Worm (Caenorhabditis elegans) whole organism, late embryonic: ENCODE results near the gene grl-14.

Experiments used
- C08G9.2 ChIP-seq: sonication (generic microtip); optimal IDR thresholded peaks from 2 replicates; lab custom pipeline; 2016; ENCODE audit warnings: mild to moderate bottlenecking, missing genetic modification characterization, moderate library complexity, missing compliant biosample characterization
- C38D4.7 ChIP-seq: fragments of 200-800 bp; sonication (Bioruptor generic); optimal IDR thresholded peaks from 2 replicates; lab custom pipeline; 2018; ENCODE audit warnings: mild to moderate bottlenecking, missing genetic modification characterization, moderate library complexity, missing compliant biosample characterization
- F13H6.1 ChIP-seq: sonication (generic microtip); optimal IDR thresholded peaks from 2 replicates; lab custom pipeline; 2016; ENCODE audit warnings: missing genetic modification characterization, missing compliant biosample characterization
- K02D7.2 ChIP-seq: sonication (generic microtip); optimal IDR thresholded peaks from 2 replicates; lab custom pipeline; 2017; ENCODE audit warnings: mild to moderate bottlenecking, missing genetic modification characterization, missing compliant biosample characterization
- K09A11.1 ChIP-seq: sonication (generic microtip); optimal IDR thresholded peaks from 2 replicates; lab custom pipeline; 2017; ENCODE audit warnings: antibody characterized with exemption, mild to moderate bottlenecking, missing genetic modification characterization, missing compliant biosample characterization; ENCODE audit not compliant: insufficient read depth
- T23F11.4 ChIP-seq: fragments of 200-800 bp; sonication (Bioruptor generic); optimal IDR thresholded peaks from 2 replicates; lab custom pipeline; 2018; ENCODE audit warnings: mild to moderate bottlenecking, missing genetic modification characterization, missing compliant biosample characterization
- Y22D7AL.16 ChIP-seq: sonication (generic microtip); optimal IDR thresholded peaks from 2 replicates; lab custom pipeline; 2016; ENCODE audit warnings: missing genetic modification characterization, missing compliant biosample characterization
- ahr-1 ChIP-seq: sonication (generic microtip); optimal IDR thresholded peaks from 2 replicates; lab custom pipeline; 2016; ENCODE audit warnings: missing genetic modification characterization, missing compliant biosample characterization
- ceh-18 ChIP-seq: sonication (generic microtip); optimal IDR thresholded peaks from 2 replicates; lab custom pipeline; 2016; ENCODE audit warnings: missing genetic modification characterization, missing compliant biosample characterization
- ceh-22 ChIP-seq: sonication (generic microtip); optimal IDR thresholded peaks from 2 replicates; lab custom pipeline; 2017; ENCODE audit warnings: missing biosample characterization, missing genetic modification characterization
- ceh-24 ChIP-seq: sonication (generic microtip); optimal IDR thresholded peaks from 2 replicates; lab custom pipeline; 2016; ENCODE audit warnings: mild to moderate bottlenecking, missing genetic modification characterization, missing compliant biosample characterization
- ceh-31 ChIP-seq: sonication (generic microtip); optimal IDR thresholded peaks from 2 replicates; lab custom pipeline; 2016; ENCODE audit warnings: missing genetic modification characterization, missing compliant biosample characterization
- ceh-48 ChIP-seq: sonication (generic microtip); optimal IDR thresholded peaks from 2 replicates; lab custom pipeline; 2016; ENCODE audit warnings: missing genetic modification characterization, inconsistent platforms, missing compliant biosample characterization
- ceh-9 ChIP-seq: sonication (generic microtip); optimal IDR thresholded peaks from 2 replicates; lab custom pipeline; 2016; ENCODE audit warnings: mild to moderate bottlenecking, missing genetic modification characterization, inconsistent platforms, missing compliant biosample characterization
- dmd-4 ChIP-seq: sonication (generic microtip); optimal IDR thresholded peaks from 2 replicates; lab custom pipeline; 2016; ENCODE audit warnings: borderline replicate concordance, missing genetic modification characterization, missing compliant biosample characterization
- dve-1 ChIP-seq: sonication (generic microtip); optimal IDR thresholded peaks from 2 replicates; lab custom pipeline; 2017; ENCODE audit warnings: antibody characterized with exemption, mild to moderate bottlenecking, missing genetic modification characterization, missing compliant biosample characterization
- ets-4 ChIP-seq: sonication (generic microtip); optimal IDR thresholded peaks from 2 replicates; lab custom pipeline; 2016; ENCODE audit warnings: missing genetic modification characterization, missing compliant biosample characterization
- fax-1 ChIP-seq: sonication (generic microtip); optimal IDR thresholded peaks from 2 replicates; lab custom pipeline; 2016; ENCODE audit warnings: missing genotype, missing genetic modification characterization, missing compliant biosample characterization
- hlh-13 ChIP-seq: fragments of 200-800 bp; sonication (Bioruptor generic); optimal IDR thresholded peaks from 2 replicates; lab custom pipeline; 2018; ENCODE audit warnings: mild to moderate bottlenecking, missing genetic modification characterization, missing compliant biosample characterization
- hlh-30 ChIP-seq: sonication (generic microtip); optimal IDR thresholded peaks from 2 replicates; lab custom pipeline; 2017; ENCODE audit warnings: antibody characterized with exemption, missing genetic modification characterization, missing compliant biosample characterization; ENCODE audit not compliant: insufficient read depth
- hlh-6 ChIP-seq: sonication (generic microtip); optimal IDR thresholded peaks from 2 replicates; lab custom pipeline; 2016; ENCODE audit warnings: missing genotype, missing genetic modification characterization, missing compliant biosample characterization
- hlh-8 ChIP-seq: sonication (generic microtip); optimal IDR thresholded peaks from 2 replicates; lab custom pipeline; 2016; ENCODE audit warnings: missing genotype, missing genetic modification characterization, missing compliant biosample characterization
- lim-6 ChIP-seq: sonication (generic microtip); optimal IDR thresholded peaks from 2 replicates; lab custom pipeline; 2016; ENCODE audit warnings: missing genetic modification characterization, missing compliant biosample characterization
- mec-3 ChIP-seq: sonication (generic microtip); optimal IDR thresholded peaks from 2 replicates; lab custom pipeline; 2016; ENCODE audit warnings: borderline replicate concordance, missing genetic modification characterization, missing compliant biosample characterization
- nfya-1 ChIP-seq: sonication (generic microtip); optimal IDR thresholded peaks from 2 replicates; lab custom pipeline; 2017; ENCODE audit warnings: missing genetic modification characterization, mild to moderate bottlenecking, missing compliant biosample characterization, antibody characterized with exemption, moderate library complexity
- pag-3 ChIP-seq: sonication (generic microtip); optimal IDR thresholded peaks from 2 replicates; lab custom pipeline; 2016; ENCODE audit warnings: missing compliant biosample characterization, missing genetic modification characterization, borderline replicate concordance
- pat-9 ChIP-seq: fragments of 200-800 bp; sonication (Bioruptor generic); optimal IDR thresholded peaks from 2 replicates; lab custom pipeline; 2018; ENCODE audit warnings: mild to moderate bottlenecking, missing genetic modification characterization, moderate library complexity, missing compliant biosample characterization
- ref-2 ChIP-seq: sonication (generic microtip); optimal IDR thresholded peaks from 2 replicates; lab custom pipeline; 2016; ENCODE audit warnings: missing genetic modification characterization, missing compliant biosample characterization
- rnt-1 ChIP-seq: sonication (generic microtip); optimal IDR thresholded peaks from 2 replicates; lab custom pipeline; 2016; ENCODE audit warnings: missing genetic modification characterization, missing compliant biosample characterization
- sdc-2 ChIP-seq: sonication (generic microtip); optimal IDR thresholded peaks from 2 replicates; lab custom pipeline; 2016; ENCODE audit warnings: missing genotype, missing genetic modification characterization, missing compliant biosample characterization
- syd-9 ChIP-seq: sonication (generic microtip); optimal IDR thresholded peaks from 2 replicates; lab custom pipeline; 2016; ENCODE audit warnings: mild to moderate bottlenecking, missing genetic modification characterization, moderate library complexity, missing compliant biosample characterization
- tbx-2 ChIP-seq: sonication (generic microtip); optimal IDR thresholded peaks from 2 replicates; lab custom pipeline; 2016; ENCODE audit warnings: missing genetic modification characterization, missing compliant biosample characterization
- tbx-7 ChIP-seq: sonication (generic microtip); optimal IDR thresholded peaks from 2 replicates; lab custom pipeline; 2016; ENCODE audit warnings: missing genotype, missing genetic modification characterization, missing compliant biosample characterization
- ttx-3 ChIP-seq: sonication (generic microtip); optimal IDR thresholded peaks from 2 replicates; lab custom pipeline; 2016; ENCODE audit warnings: missing genetic modification reagents, missing genetic modification characterization, missing compliant biosample characterization
- unc-42 ChIP-seq: sonication (generic microtip); optimal IDR thresholded peaks from 2 replicates; lab custom pipeline; 2016; ENCODE audit warnings: missing genotype, missing genetic modification characterization, missing compliant biosample characterization
- unc-55 ChIP-seq: sonication (generic microtip); optimal IDR thresholded peaks from 2 replicates; lab custom pipeline; 2017; ENCODE audit warnings: missing biosample characterization, missing genetic modification reagents, missing genetic modification characterization
- unc-86 ChIP-seq: sonication (generic microtip); optimal IDR thresholded peaks from 2 replicates; lab custom pipeline; 2016; ENCODE audit warnings: missing genetic modification characterization, missing compliant biosample characterization
- zip-5 ChIP-seq: sonication (generic microtip); optimal IDR thresholded peaks from 2 replicates; lab custom pipeline; 2016; ENCODE audit warnings: missing genetic modification characterization, missing compliant biosample characterization
- ztf-16 ChIP-seq: sonication (generic microtip); optimal IDR thresholded peaks from 2 replicates; lab custom pipeline; 2017; ENCODE audit warnings: missing genetic modification characterization, missing compliant biosample characterization

grl-14 gene

ce11 chrV:20820033-20820432 is 5.3 kb upstream of the grl-14 start, which contains the start of gene T03D8.6 (continued):
- TF ChIP-seq mec-3 (tag; lab: Kevin White, UChicago) (no peak), ttx-3 (no peak)
- TF ChIP-seq, all 69 proteins: peak for 0

ce11 chrV:20826618-20827017 is 1.3 kb downstream of the grl-14 start:
- TF ChIP-seq rnt-1 (tag; lab: Kevin White, UChicago) (no peak), dve-1 (tag; lab: Kevin White, UChicago) (no peak), sdc-2 (tag; lab: Kevin White, UChicago) (no peak), K09A11.1 (tag; lab: Kevin White, UChicago) (no peak), ceh-9 (tag; lab: Kevin White, UChicago) (no peak), syd-9 (tag; lab: Kevin White, UChicago) (no peak), ets-4 (tag; lab: Kevin White, UChicago) (no peak), tbx-7 (tag; lab: Kevin White, UChicago) (no peak), C38D4.7 (no peak), ceh-48 (tag; lab: Kevin White, UChicago) (no peak), unc-86 (tag; lab: Kevin White, UChicago) (no peak), pat-9 (tag; lab: Kevin White, UChicago) (no peak), ceh-31 (no peak), hlh-6 (tag; lab: Kevin White, UChicago) (no peak)

- peak; percentile 68 for TF ChIP-seq nfya-1 (tag; lab: Kevin White, UChicago)
- peak; percentile 30 for TF ChIP-seq tbx-2 (tag; lab: Kevin White, UChicago)
- peak; percentile 69 for TF ChIP-seq ceh-31
- TF ChIP-seq hlh-13 (GFP tag; lab: Kevin White, UChicago), result no peak
- peak; percentile 63 for TF ChIP-seq hlh-30
- no peak for TF ChIP-seq T23F11.4 (GFP tag; lab: Kevin White, UChicago)
- TF ChIP-seq ceh-48 (tag; lab: Kevin White, UChicago), result peak; percentile 96
- TF ChIP-seq zip-5 (tag; lab: Kevin White, UChicago), result no peak
- peak; percentile 7 for TF ChIP-seq ceh-18 (tag; lab: Kevin White, UChicago)
- no peak for TF ChIP-seq ttx-3
- TF ChIP-seq K02D7.2, result no peak
- TF ChIP-seq unc-86 (tag; lab: Kevin White, UChicago), result no peak
- peak; percentile 56 for TF ChIP-seq unc-42 (tag; lab: Kevin White, UChicago)
- no peak for TF ChIP-seq lim-6 (tag; lab: Kevin White, UChicago)
- TF ChIP-seq unc-55 (GFP tag; lab: Kevin White, UChicago), result peak; percentile 68
- no peak for TF ChIP-seq ztf-16 (tag; lab: Kevin White, UChicago)
- TF ChIP-seq pat-9 (tag; lab: Kevin White, UChicago), result no peak
Observed at ce11 chrV:20828820-20829219, 3.5 kb downstream of the grl-14 start, which contains the start of gene sbt-1. Gene sbt-1 (minus strand): TSS chrV:20828881.

ce11 chrV:20829511-20829910 is 4.2 kb downstream of the grl-14 start, which contains the start of gene num-1:
Gene num-1 (plus strand): TSS chrV:20829811.
- TF ChIP-seq hlh-8 (tag; lab: Kevin White, UChicago), result no peak
- no peak for TF ChIP-seq ceh-22
- no peak for TF ChIP-seq F13H6.1 (tag; lab: Kevin White, UChicago)
- TF ChIP-seq fax-1, result no peak
- TF ChIP-seq zip-5 (tag; lab: Kevin White, UChicago), result no peak
- no peak for TF ChIP-seq pat-9 (tag; lab: Kevin White, UChicago)
- no peak for TF ChIP-seq C08G9.2 (tag; lab: Kevin White, UChicago)
- no peak for TF ChIP-seq pag-3 (tag; lab: Kevin White, UChicago)
- no peak for TF ChIP-seq dmd-4
- no peak for TF ChIP-seq hlh-6 (tag; lab: Kevin White, UChicago)
- TF ChIP-seq ref-2 (tag; lab: Kevin White, UChicago), result no peak
- no peak for TF ChIP-seq ahr-1 (tag; lab: Kevin White, UChicago)
- TF ChIP-seq tbx-7 (tag; lab: Kevin White, UChicago), result no peak
- no peak for TF ChIP-seq Y22D7AL.16 (tag; lab: Kevin White, UChicago)
- TF ChIP-seq syd-9 (tag; lab: Kevin White, UChicago), result no peak
- no peak for TF ChIP-seq sdc-2 (tag; lab: Kevin White, UChicago)
- no peak for TF ChIP-seq ceh-24 (tag; lab: Kevin White, UChicago)
- TF ChIP-seq lim-6 (tag; lab: Kevin White, UChicago), result no peak
- TF ChIP-seq, all 69 proteins: peak for 0
